Fruit fly (Drosophila melanogaster): ENCODE results near the gene Lgr4.

Lgr4 gene

dm6 chrX:13130175-13130822 lies 58.7 kb downstream of the Lgr4 start (continued):
- no peak for TF ChIP-seq CG3838 (GFP tag; optimal IDR thresholded peaks at IDR 0.05)
- peak; percentile 49 for TF ChIP-seq CHES-1-like (GFP tag; optimal IDR thresholded peaks at IDR 0.05)
- TF ChIP-seq CG17802 (tag; optimal IDR thresholded peaks at IDR 0.05): peak; percentile 12
- TF ChIP-seq emc (GFP tag; optimal IDR thresholded peaks at IDR 0.05): peak; percentile 22
- TF ChIP-seq croc (GFP tag; conservative IDR thresholded peaks at IDR 0.05): peak; percentile 49; the same call in 2 of the 3 replicates
- TF ChIP-seq CG11696 (GFP tag; IDR thresholded peaks at IDR 0.05): peak; percentile 91; the same call in 1 of the 2 replicates
- peak; percentile 17 for TF ChIP-seq CG2116 (GFP tag; optimal IDR thresholded peaks at IDR 0.05)
- peak in 2 of 3 experiments; percentile 37 to 82 for TF ChIP-seq lola (GFP tag; optimal IDR thresholded peaks at IDR 0.05)
- peak; percentile 25 for TF ChIP-seq CG16863 (GFP tag; optimal IDR thresholded peaks at IDR 0.05)
- peak; percentile 63 for TF ChIP-seq caup (GFP tag; optimal IDR thresholded peaks at IDR 0.05; ENCODE audit: severe bottlenecking)
- TF ChIP-seq Opbp (GFP tag; IDR thresholded peaks at IDR 0.05; ENCODE audit: partially characterized antibody): no peak
- peak; percentile 51 for TF ChIP-seq crc (GFP tag; optimal IDR thresholded peaks at IDR 0.05)
- TF ChIP-seq Camta (GFP tag; optimal IDR thresholded peaks at IDR 0.05): peak; percentile 69
- no peak for TF ChIP-seq H15 (GFP tag; IDR thresholded peaks at IDR 0.05)
- TF ChIP-seq Blimp-1 (GFP tag; optimal IDR thresholded peaks at IDR 0.05): peak; percentile 55
- TF ChIP-seq trh (GFP tag; optimal IDR thresholded peaks at IDR 0.05): no peak
- TF ChIP-seq ssp (GFP tag; IDR thresholded peaks at IDR 0.05): no peak
- peak; percentile 59 for TF ChIP-seq CG11398 (GFP tag; optimal IDR thresholded peaks at IDR 0.05)
- TF ChIP-seq E2f2 (GFP tag; IDR thresholded peaks at IDR 0.05): 0 out of 2 replicates have a peak, but pooled peaks have one; percentile 7
- TF ChIP-seq tio (GFP tag; optimal IDR thresholded peaks at IDR 0.05): peak; percentile 78
- no peak for TF ChIP-seq toy (GFP tag; IDR thresholded peaks at IDR 0.05)
- TF ChIP-seq onecut (GFP tag; IDR thresholded peaks at IDR 0.05): peak; percentile 55
- TF ChIP-seq tx (GFP tag; optimal IDR thresholded peaks at IDR 0.05): peak; percentile 65
- TF ChIP-seq CG3163 (GFP tag; optimal IDR thresholded peaks at IDR 0.05): no peak
- no peak for TF ChIP-seq Dbx (GFP tag; IDR thresholded peaks at IDR 0.05)
- peak; percentile 3 for TF ChIP-seq corto (GFP tag; optimal IDR thresholded peaks at IDR 0.05)
- TF ChIP-seq Drgx (GFP tag; IDR thresholded peaks at IDR 0.05): peak; percentile 59; the same call in 1 of the 2 replicates
- TF ChIP-seq pfk (GFP tag; optimal IDR thresholded peaks at IDR 0.05): no peak
- TF ChIP-seq Bgb (GFP tag; IDR thresholded peaks at IDR 0.05; ENCODE audit: partially characterized antibody): no peak
- TF ChIP-seq unc-4 (GFP tag; IDR thresholded peaks at IDR 0.05; ENCODE audit: partially characterized antibody): no peak
- no peak for TF ChIP-seq HLHmδ (GFP tag; optimal IDR thresholded peaks at IDR 0.05)
- TF ChIP-seq pum (GFP tag; optimal IDR thresholded peaks at IDR 0.05): peak; percentile 31
- TF ChIP-seq Fer1 (GFP tag; optimal IDR thresholded peaks at IDR 0.05): peak; percentile 83
- peak; percentile 65 for TF ChIP-seq Max (GFP tag; optimal IDR thresholded peaks at IDR 0.05)
- no peak for TF ChIP-seq peb (GFP tag; IDR thresholded peaks at IDR 0.05)
- TF ChIP-seq Gug (GFP tag; IDR thresholded peaks at IDR 0.05): no peak
- no peak for TF ChIP-seq CG17612 (GFP tag; IDR thresholded peaks at IDR 0.05)
- peak; percentile 27; the same call in 1 of the 2 replicates for TF ChIP-seq sens-2 (GFP tag; IDR thresholded peaks at IDR 0.05)
- TF ChIP-seq CG33213 (GFP tag; optimal IDR thresholded peaks at IDR 0.05): peak; percentile 13
- TF ChIP-seq CG6765 (GFP tag; optimal IDR thresholded peaks at IDR 0.05): peak; percentile 34
- TF ChIP-seq CG31441 (GFP tag; IDR thresholded peaks at IDR 0.05): peak; percentile 75
- 0 out of 2 replicates have a peak, but pooled peaks have one; percentile 30 for TF ChIP-seq Atf6 (GFP tag; IDR thresholded peaks at IDR 0.05)
- TF ChIP-seq wdn (GFP tag; IDR thresholded peaks at IDR 0.05): no peak
- peak; percentile 96 for TF ChIP-seq sens (GFP tag)
- peak; percentile 63 for TF ChIP-seq Sox102F (GFP tag; optimal IDR thresholded peaks at IDR 0.05)
- peak; percentile 44; the same call in 1 of the 2 replicates for TF ChIP-seq slbo (GFP tag; IDR thresholded peaks at IDR 0.05)
- TF ChIP-seq pita (GFP tag; optimal IDR thresholded peaks at IDR 0.05): no peak
- peak; percentile 54 for TF ChIP-seq CG13894 (tag; optimal IDR thresholded peaks at IDR 0.05)
- TF ChIP-seq az2 (GFP tag; optimal IDR thresholded peaks at IDR 0.05): peak; percentile 67
- peak; percentile 50 for TF ChIP-seq CG6254 (GFP tag; optimal IDR thresholded peaks at IDR 0.05)

All from whole organism, embryonic.